Worm (Caenorhabditis elegans) whole organism, L4 larva: ENCODE data around the gene ife-2.

Source experiments
- nhr-237 ChIP-seq: sonication (generic microtip); optimal IDR thresholded peaks from 2 replicates; lab custom pipeline; 2017; ENCODE audit warnings: missing biosample characterization, missing genetic modification characterization
- snpc-1.2 ChIP-seq: fragments of 200-800 bp; sonication (Bioruptor generic); IDR thresholded peaks from 2 replicates; pipeline ENCODE4 v1.3.6; 2022; ENCODE audit warnings: missing genetic modification reagents, missing genetic modification characterization, missing compliant biosample characterization
- snpc-4 ChIP-seq: fragments of 150-350 bp; optimal IDR thresholded peaks from 2 replicates; lab custom pipeline; 2014; ENCODE audit warnings: missing biosample characterization, missing genetic modification characterization
- unc-62 ChIP-seq, 3 experiments: fragments of 150-350 bp in 1 of 3; sonication (generic microtip); optimal IDR thresholded peaks in 2 of 3; peaks in 1 of 3; 1 replicate in 1 of 3; 2 replicates in 2 of 3; lab custom pipeline; 2014 to 2017; ENCODE audit warnings: missing biosample characterization in 3 of 3, missing genetic modification characterization in 3 of 3, missing genetic modification reagents in 3 of 3, missing genotype in 1 of 3

DNA sequence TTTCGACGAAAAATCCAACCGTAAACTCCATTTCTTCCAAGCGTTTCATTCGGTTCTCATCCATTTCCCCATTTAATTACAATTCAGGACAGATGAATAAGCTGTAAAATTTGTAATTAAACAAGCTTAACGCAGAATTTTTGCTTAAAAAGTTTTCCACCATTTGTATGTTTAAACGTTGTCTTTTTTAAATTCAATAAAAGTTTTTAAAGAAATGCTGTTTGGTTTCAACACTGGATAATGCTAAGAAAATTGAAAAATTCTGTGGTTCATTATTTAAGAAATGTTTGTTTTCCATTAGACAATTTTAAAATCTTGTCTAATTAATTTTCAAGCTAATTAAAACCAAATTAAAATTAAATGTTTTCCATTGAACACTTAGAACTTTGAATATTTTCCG, 2.0 kb downstream of the ife-2 start, which contains the start of gene R04A9.3:
- TF ChIP-seq nhr-237 (tag; lab: Kevin White, UChicago) (no peak), unc-62 (GFP tag; optimal IDR thresholded peaks at IDR 0.05 in 1 of 2; lab: Kevin White, UChicago) (no peak), unc-62 (tag; optimal IDR thresholded peaks at IDR 0.05; lab: Kevin White, UChicago) (no peak), snpc-4 (tag; lab: Kevin White, UChicago) (no peak), snpc-1.2 (GFP tag; lab: Robert Waterston, UW) (no peak)
